Worm (Caenorhabditis elegans) whole organism, mixed stage, embryonic: Measurements from ENCODE around the gene ZK622.1.
A peak's percentile ranks its signal among the peaks of the same experiment; 100 is the strongest.

Source experiments
- M03D4.4 ChIP-seq: sonication (generic microtip); optimal IDR thresholded peaks from 2 replicates; lab custom pipeline; 2017; ENCODE audit warnings: mild to moderate bottlenecking, missing genetic modification characterization, missing compliant biosample characterization
- bed-3 ChIP-seq: fragments of 200-800 bp; sonication (Bioruptor generic); optimal IDR thresholded peaks from 3 replicates; lab custom pipeline; 2018; ENCODE audit warnings: mild to moderate bottlenecking, missing genetic modification characterization, moderate library complexity, missing compliant biosample characterization
- blmp-1 ChIP-seq: fragments of 150-350 bp; optimal IDR thresholded peaks from 2 replicates; lab custom pipeline; 2014; ENCODE audit warnings: missing biosample characterization, missing genetic modification characterization
- ceh-39 ChIP-seq: fragments of 150-350 bp; optimal IDR thresholded peaks from 2 replicates; lab custom pipeline; 2014; ENCODE audit warnings: missing biosample characterization, missing genetic modification characterization
- ceh-43 ChIP-seq: fragments of 200-800 bp; sonication (Bioruptor generic); optimal IDR thresholded peaks from 2 replicates; lab custom pipeline; 2018; ENCODE audit warnings: mild to moderate bottlenecking, missing genetic modification characterization, moderate library complexity, missing compliant biosample characterization
- ceh-83 ChIP-seq: fragments of 200-800 bp; sonication (Bioruptor generic); optimal IDR thresholded peaks from 2 replicates; lab custom pipeline; 2018; ENCODE audit warnings: mild to moderate bottlenecking, missing genetic modification characterization, missing compliant biosample characterization
- ces-1 ChIP-seq: fragments of 150-350 bp; optimal IDR thresholded peaks from 2 replicates; lab custom pipeline; 2014; ENCODE audit warnings: missing biosample characterization, missing genetic modification reagents, missing genetic modification characterization
- cnd-1 ChIP-seq: fragments of 200-800 bp; sonication (Bioruptor generic); optimal IDR thresholded peaks from 2 replicates; lab custom pipeline; 2018; ENCODE audit warnings: mild to moderate bottlenecking, missing genetic modification characterization, missing compliant biosample characterization
- drap-1 ChIP-seq: fragments of 200-800 bp; sonication (Bioruptor generic); optimal IDR thresholded peaks from 3 replicates; lab custom pipeline; 2018; ENCODE audit warnings: mild to moderate bottlenecking, missing genetic modification characterization, missing compliant biosample characterization
- elt-1 ChIP-seq: sonication (generic microtip); optimal IDR thresholded peaks from 2 replicates; lab custom pipeline; 2017; ENCODE audit warnings: missing genetic modification characterization, mild to moderate bottlenecking, missing compliant biosample characterization, antibody characterized with exemption, moderate library complexity, borderline replicate concordance; ENCODE audit not compliant: insufficient read depth
- elt-3 ChIP-seq: fragments of 150-350 bp; optimal IDR thresholded peaks from 2 replicates; lab custom pipeline; 2014; ENCODE audit warnings: missing biosample characterization, missing genetic modification characterization
- flh-1 ChIP-seq: fragments of 200-800 bp; sonication (Bioruptor generic); optimal IDR thresholded peaks from 2 replicates; lab custom pipeline; 2018; ENCODE audit warnings: mild to moderate bottlenecking, missing genetic modification characterization, moderate library complexity, missing compliant biosample characterization
- ham-2 ChIP-seq: fragments of 200-800 bp; sonication (Bioruptor generic); optimal IDR thresholded peaks from 2 replicates; lab custom pipeline; 2018; ENCODE audit warnings: mild to moderate bottlenecking, missing genetic modification characterization, missing compliant biosample characterization
- hlh-1 ChIP-seq: fragments of 150-350 bp; optimal IDR thresholded peaks from 2 replicates; lab custom pipeline; 2014; ENCODE audit warnings: missing biosample characterization, missing genetic modification reagents, missing genetic modification characterization
- lin-13 ChIP-seq: fragments of 150-350 bp; optimal IDR thresholded peaks from 2 replicates; lab custom pipeline; 2014; ENCODE audit warnings: missing biosample characterization, missing genetic modification characterization
- lin-32 ChIP-seq: fragments of 200-800 bp; sonication (Bioruptor generic); optimal IDR thresholded peaks from 2 replicates; lab custom pipeline; 2018; ENCODE audit warnings: mild to moderate bottlenecking, missing genetic modification characterization, missing compliant biosample characterization
- lsy-2 ChIP-seq: fragments of 150-350 bp; optimal IDR thresholded peaks from 2 replicates; lab custom pipeline; 2014; ENCODE audit warnings: missing biosample characterization, missing genetic modification characterization
- mab-5 ChIP-seq: fragments of 150-350 bp; optimal IDR thresholded peaks from 2 replicates; lab custom pipeline; 2014; ENCODE audit warnings: missing biosample characterization, missing genetic modification characterization
- mep-1 ChIP-seq: fragments of 150-350 bp; optimal IDR thresholded peaks from 2 replicates; lab custom pipeline; 2017; ENCODE audit warnings: missing biosample characterization, missing genetic modification reagents, missing genetic modification characterization, inconsistent platforms
- mls-2 ChIP-seq: sonication (generic microtip); optimal IDR thresholded peaks from 2 replicates; lab custom pipeline; 2016; ENCODE audit warnings: mild to moderate bottlenecking, missing genetic modification characterization, moderate library complexity, missing compliant biosample characterization
- nhr-12 ChIP-seq: fragments of 150-350 bp; optimal IDR thresholded peaks from 2 replicates; lab custom pipeline; 2014; ENCODE audit warnings: missing biosample characterization, missing genetic modification characterization
- nhr-2 ChIP-seq: fragments of 150-350 bp; optimal IDR thresholded peaks from 2 replicates; lab custom pipeline; 2014; ENCODE audit warnings: missing biosample characterization, missing genetic modification characterization
- nhr-237 ChIP-seq: fragments of 150-350 bp; optimal IDR thresholded peaks from 2 replicates; lab custom pipeline; 2014; ENCODE audit warnings: missing biosample characterization, missing genetic modification characterization
- nhr-28 ChIP-seq: fragments of 150-350 bp; optimal IDR thresholded peaks from 2 replicates; lab custom pipeline; 2014; ENCODE audit warnings: missing biosample characterization, missing genetic modification characterization
- nhr-76 ChIP-seq: sonication (generic microtip); optimal IDR thresholded peaks from 2 replicates; lab custom pipeline; 2017; ENCODE audit warnings: missing biosample characterization, missing genetic modification characterization
- pha-4 ChIP-seq: fragments of 150-350 bp; optimal IDR thresholded peaks from 2 replicates; lab custom pipeline; 2018; ENCODE audit warnings: missing biosample characterization, missing genetic modification reagents, missing genetic modification characterization
- sem-2 ChIP-seq: fragments of 200-800 bp; sonication (Bioruptor generic); optimal IDR thresholded peaks from 2 replicates; lab custom pipeline; 2018; ENCODE audit warnings: mild to moderate bottlenecking, missing genetic modification characterization, missing compliant biosample characterization
- snpc-4 ChIP-seq: fragments of 150-350 bp; optimal IDR thresholded peaks from 2 replicates; lab custom pipeline; 2014; ENCODE audit warnings: missing biosample characterization, missing genetic modification characterization
- sptf-1 ChIP-seq: sonication (generic microtip); optimal IDR thresholded peaks from 2 replicates; lab custom pipeline; 2017; ENCODE audit warnings: mild to moderate bottlenecking, missing genetic modification characterization, moderate library complexity, missing compliant biosample characterization
- tbx-8 ChIP-seq: fragments of 200-800 bp; sonication (Bioruptor generic); optimal IDR thresholded peaks from 2 replicates; lab custom pipeline; 2018; ENCODE audit warnings: mild to moderate bottlenecking, missing genetic modification characterization, moderate library complexity, missing compliant biosample characterization
- unc-120 ChIP-seq: sonication (generic microtip); optimal IDR thresholded peaks from 2 replicates; lab custom pipeline; 2017; ENCODE audit warnings: missing genetic modification characterization, missing compliant biosample characterization; ENCODE audit not compliant: poor library complexity, severe bottlenecking
- unc-39 ChIP-seq: fragments of 150-350 bp; optimal IDR thresholded peaks from 2 replicates; lab custom pipeline; 2014; ENCODE audit warnings: missing biosample characterization, missing genetic modification characterization
- unc-62 ChIP-seq: fragments of 150-350 bp; optimal IDR thresholded peaks from 2 replicates; lab custom pipeline; 2014; ENCODE audit warnings: missing biosample characterization, missing genetic modification reagents, missing genetic modification characterization
- zip-8 ChIP-seq: fragments of 150-350 bp; optimal IDR thresholded peaks from 2 replicates; lab custom pipeline; 2014; ENCODE audit warnings: missing biosample characterization, missing genetic modification characterization
- ztf-11 ChIP-seq: fragments of 150-350 bp; optimal IDR thresholded peaks from 2 replicates; lab custom pipeline; 2014; ENCODE audit warnings: missing biosample characterization, missing genetic modification characterization

Gene ZK622.1

ce11 chrII:5292226-5292752 is 1.3 kb upstream of the ZK622.1 start, which contains the start of gene ZK622.4:
Gene ZK622.4, plus strand, starts transcription at chrII:5292702.
- TF ChIP-seq unc-120 (tag; lab: Kevin White, UChicago) = peak; percentile 91
- no peak for TF ChIP-seq hlh-1 (tag; lab: Kevin White, UChicago)
- no peak for TF ChIP-seq nhr-2 (tag; lab: Kevin White, UChicago)
- peak; percentile 77 for TF ChIP-seq tbx-8 (GFP tag; lab: Kevin White, UChicago)
- no peak for TF ChIP-seq zip-8
- TF ChIP-seq blmp-1 (tag; lab: Kevin White, UChicago) = peak; percentile 8
- peak; percentile 49 for TF ChIP-seq nhr-237 (tag; lab: Kevin White, UChicago)
- no peak for TF ChIP-seq nhr-76 (tag; lab: Kevin White, UChicago)
- TF ChIP-seq bed-3 (GFP tag; lab: Kevin White, UChicago) = peak; percentile 71
- TF ChIP-seq unc-39 (tag; lab: Kevin White, UChicago) = no peak
- peak; percentile 88 for TF ChIP-seq M03D4.4 (tag; lab: Kevin White, UChicago)
- peak; percentile 62 for TF ChIP-seq flh-1 (GFP tag; lab: Kevin White, UChicago)
- no peak for TF ChIP-seq snpc-4
- peak; percentile 90 for TF ChIP-seq cnd-1 (tag; lab: Kevin White, UChicago)
- TF ChIP-seq ces-1 (GFP tag; lab: Kevin White, UChicago) = peak; percentile 27
- peak; percentile 69 for TF ChIP-seq mep-1 (tag; lab: Kevin White, UChicago)
- peak; percentile 93 for TF ChIP-seq sptf-1
- TF ChIP-seq lin-32 = peak; percentile 78
- TF ChIP-seq ztf-11 (tag; lab: Kevin White, UChicago) = peak; percentile 20
- no peak for TF ChIP-seq ceh-39 (tag; lab: Kevin White, UChicago)
- TF ChIP-seq nhr-12 (tag; lab: Kevin White, UChicago) = no peak
- peak; percentile 46 for TF ChIP-seq unc-62 (GFP tag; lab: Kevin White, UChicago)
- peak; percentile 5 for TF ChIP-seq pha-4 (tag; lab: Kevin White, UChicago)
- no peak for TF ChIP-seq elt-3
- TF ChIP-seq mab-5 (tag; lab: Kevin White, UChicago) = no peak
- peak; percentile 91 for TF ChIP-seq ham-2
- peak; percentile 81 for TF ChIP-seq ceh-43 (GFP tag; lab: Kevin White, UChicago)
- TF ChIP-seq ceh-83 (GFP tag; lab: Kevin White, UChicago) = peak; percentile 87
- TF ChIP-seq drap-1 = peak; percentile 89
- TF ChIP-seq mls-2 = peak; percentile 90
- no peak for TF ChIP-seq lsy-2 (tag; lab: Kevin White, UChicago)
- peak; percentile 84 for TF ChIP-seq sem-2 (GFP tag; lab: Kevin White, UChicago)
- peak; percentile 80 for TF ChIP-seq nhr-28 (tag; lab: Kevin White, UChicago)
- TF ChIP-seq elt-1 (tag; lab: Kevin White, UChicago) = no peak
- no peak for TF ChIP-seq lin-13

DNA sequence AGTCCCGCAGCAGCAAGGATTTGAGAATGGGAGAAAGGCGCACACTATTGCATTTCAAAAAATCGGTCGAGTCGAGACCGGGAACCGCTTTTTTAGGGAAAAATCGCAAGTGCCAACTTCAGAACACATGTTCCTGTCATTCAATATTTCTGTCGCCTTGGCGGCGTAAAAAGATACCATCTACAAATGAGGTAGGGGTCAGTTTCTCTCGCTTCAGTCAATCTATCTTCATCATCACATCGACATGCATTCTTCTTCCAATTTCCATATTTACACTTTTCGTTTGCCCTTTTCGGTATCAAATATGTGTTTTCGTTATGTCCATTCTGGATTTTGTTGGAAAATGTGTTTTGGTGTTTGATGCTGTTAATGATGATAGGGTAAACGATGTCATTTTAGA is 4.1 kb downstream of the ZK622.1 start:
- TF ChIP-seq mls-2 = no peak
- no peak for TF ChIP-seq ham-2
- TF ChIP-seq lsy-2 (tag; lab: Kevin White, UChicago) = no peak
- TF ChIP-seq elt-1 (tag; lab: Kevin White, UChicago) = no peak
- no peak for TF ChIP-seq nhr-12 (tag; lab: Kevin White, UChicago)
- no peak for TF ChIP-seq zip-8

DNA sequence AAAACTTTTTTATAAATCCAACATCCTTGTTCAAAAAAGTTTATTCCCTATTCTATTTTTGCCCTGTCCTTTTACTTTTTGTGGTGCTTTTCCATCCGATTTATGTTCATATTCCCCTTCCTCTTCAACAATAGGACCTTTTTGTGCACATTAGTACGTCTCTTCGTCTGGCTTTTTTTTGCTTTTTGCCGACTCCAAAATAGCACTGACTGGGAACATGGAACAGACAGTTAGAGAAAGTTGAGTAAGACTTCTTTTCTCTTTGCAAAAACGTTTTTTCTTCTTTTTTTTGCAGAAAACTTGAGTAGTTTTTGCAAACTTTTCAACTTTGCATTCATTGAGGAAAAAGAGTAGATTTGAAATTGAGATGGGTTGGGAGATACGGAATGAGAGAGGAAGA is 8.2 kb downstream of the ZK622.1 start:
- TF ChIP-seq snpc-4 (no peak), mab-5 (tag; lab: Kevin White, UChicago) (no peak), M03D4.4 (tag; lab: Kevin White, UChicago) (no peak), mls-2 (no peak), unc-39 (tag; lab: Kevin White, UChicago) (no peak), lin-32 (no peak), nhr-237 (tag; lab: Kevin White, UChicago) (no peak), bed-3 (GFP tag; lab: Kevin White, UChicago) (no peak), sem-2 (GFP tag; lab: Kevin White, UChicago) (no peak), nhr-28 (tag; lab: Kevin White, UChicago) (no peak), ceh-43 (GFP tag; lab: Kevin White, UChicago) (no peak), tbx-8 (GFP tag; lab: Kevin White, UChicago) (no peak), elt-3 (no peak), ceh-39 (tag; lab: Kevin White, UChicago) (no peak), mep-1 (tag; lab: Kevin White, UChicago) (no peak)
